Fruit fly (Drosophila melanogaster) whole organism, pupa: ENCODE data around the gene CG14551.

Source experiments
- CG10348 ChIP-seq: fragments of 200-800 bp; sonication (Bioruptor generic); IDR thresholded peaks from 2 replicates; pipeline ENCODE4 v1.3.6; 2022; ENCODE audit warnings: missing biosample characterization, missing genetic modification characterization
- CG12605 ChIP-seq: fragments of 200-800 bp; sonication (Bioruptor generic); IDR thresholded peaks from 2 replicates; pipeline ENCODE4 v1.3.6; 2022; ENCODE audit warnings: missing biosample characterization, missing genetic modification characterization
- CG14655 ChIP-seq: fragments of 200-800 bp; sonication (Bioruptor generic); optimal IDR thresholded peaks from 3 replicates; lab custom pipeline; 2017; ENCODE audit warnings: mild to moderate bottlenecking, missing biosample characterization, missing genetic modification reagents, missing genetic modification characterization
- CG17806 ChIP-seq: fragments of 200-800 bp; sonication (Bioruptor generic); optimal IDR thresholded peaks from 2 replicates; lab custom pipeline; 2018; ENCODE audit warnings: missing biosample characterization, mild to moderate bottlenecking, missing genetic modification characterization, moderate library complexity
- CG34367 ChIP-seq: fragments of 200-800 bp; sonication (Bioruptor generic); optimal IDR thresholded peaks from 2 replicates; lab custom pipeline; 2018; ENCODE audit warnings: missing biosample characterization, mild to moderate bottlenecking, missing genetic modification characterization
- CG9948 ChIP-seq: fragments of 200-800 bp; sonication (Bioruptor generic); optimal IDR thresholded peaks from 2 replicates; lab custom pipeline; 2018; ENCODE audit warnings: missing biosample characterization, mild to moderate bottlenecking, missing genetic modification characterization, moderate library complexity
- EcR ChIP-seq: fragments of 200-800 bp; sonication (Bioruptor generic); optimal IDR thresholded peaks from 3 replicates; lab custom pipeline; 2019; ENCODE audit warnings: missing biosample characterization, missing genetic modification characterization, mild to moderate bottlenecking, moderate library complexity, missing genetic modification reagents
- Ets98B ChIP-seq: fragments of 200-800 bp; sonication (Bioruptor generic); IDR thresholded peaks from 2 replicates; pipeline ENCODE4 v1.3.6; 2022; ENCODE audit warnings: missing biosample characterization, missing genetic modification characterization
- rn ChIP-seq: fragments of 200-800 bp; sonication (Bioruptor generic); IDR thresholded peaks from 2 replicates; pipeline ENCODE4 v1.3.6; 2022; ENCODE audit warnings: missing biosample characterization, missing genetic modification characterization

- TF ChIP-seq EcR (no peak), CG10348 (no peak), CG12605 (GFP tag; lab: Robert Waterston, UW) (no peak), Ets98B (GFP tag; lab: Robert Waterston, UW) (no peak), rn (no peak), CG9948 (no peak), CG17806 (tag; lab: Kevin White, UChicago) (no peak), CG14655 (GFP tag; lab: Kevin White, UChicago) (no peak), CG34367 (tag; lab: Kevin White, UChicago) (no peak)
These were observed 40.6 kb upstream of the CG14551 start for dm6 chr3R:26103440-26103839.
